Fruit fly (Drosophila melanogaster) whole organism, adult: ENCODE results near the gene Cad99C.

Experiments
- CG11617 ChIP-seq: fragments of 200-800 bp; sonication (Bioruptor generic); optimal IDR thresholded peaks from 2 replicates; lab custom pipeline; 2017; ENCODE audit warnings: mild to moderate bottlenecking, missing biosample characterization, missing genetic modification reagents, missing genetic modification characterization
- CG12768 ChIP-seq: fragments of 200-800 bp; sonication (Bioruptor generic); optimal IDR thresholded peaks from 2 replicates; lab custom pipeline; 2017; ENCODE audit warnings: missing biosample characterization, missing genetic modification characterization, mild to moderate bottlenecking, moderate library complexity, missing genetic modification reagents
- CG14711 ChIP-seq: fragments of 200-800 bp; sonication (Bioruptor generic); optimal IDR thresholded peaks from 2 replicates; lab custom pipeline; 2018; ENCODE audit warnings: missing biosample characterization, mild to moderate bottlenecking, missing genetic modification characterization, moderate library complexity
- CG1620 ChIP-seq: fragments of 200-800 bp; sonication (Bioruptor generic); optimal IDR thresholded peaks from 2 replicates; lab custom pipeline; 2016; ENCODE audit warnings: missing biosample characterization, missing genetic modification characterization
- CG33017 ChIP-seq: fragments of 200-800 bp; sonication (Bioruptor generic); optimal IDR thresholded peaks from 2 replicates; lab custom pipeline; 2018; ENCODE audit warnings: missing biosample characterization, mild to moderate bottlenecking, missing genetic modification characterization, moderate library complexity
- CG5204 ChIP-seq: fragments of 200-800 bp; sonication (Bioruptor generic); optimal IDR thresholded peaks from 2 replicates; lab custom pipeline; 2016; ENCODE audit warnings: missing biosample characterization, missing genetic modification characterization
- CG7045 ChIP-seq: fragments of 200-800 bp; sonication (Bioruptor generic); optimal IDR thresholded peaks from 2 replicates; lab custom pipeline; 2017; ENCODE audit warnings: missing biosample characterization, mild to moderate bottlenecking, missing genetic modification characterization
- CG7101 ChIP-seq: fragments of 200-800 bp; sonication (Bioruptor generic); optimal IDR thresholded peaks from 2 replicates; lab custom pipeline; 2018; ENCODE audit warnings: missing biosample characterization, mild to moderate bottlenecking, missing genetic modification characterization, moderate library complexity
- Clk ChIP-seq: fragments of 200-800 bp; sonication (Bioruptor generic); optimal IDR thresholded peaks from 2 replicates; lab custom pipeline; 2017; ENCODE audit warnings: missing biosample characterization, missing genetic modification characterization
- Crg-1 ChIP-seq: fragments of 200-800 bp; sonication (Bioruptor generic); optimal IDR thresholded peaks from 2 replicates; lab custom pipeline; 2016; ENCODE audit warnings: missing biosample characterization, missing genetic modification characterization
- Hr96 ChIP-seq: fragments of 200-800 bp; sonication (Bioruptor generic); optimal IDR thresholded peaks from 2 replicates; lab custom pipeline; 2016; ENCODE audit warnings: missing biosample characterization, missing genetic modification characterization
- Mnt ChIP-seq: fragments of 200-800 bp; sonication (Bioruptor generic); optimal IDR thresholded peaks from 2 replicates; lab custom pipeline; 2016; ENCODE audit warnings: missing biosample characterization, mild to moderate bottlenecking, missing genetic modification characterization
- bab1 ChIP-seq: fragments of 200-800 bp; sonication (Bioruptor generic); optimal IDR thresholded peaks from 3 replicates; lab custom pipeline; 2019; ENCODE audit warnings: missing biosample characterization, mild to moderate bottlenecking, missing genetic modification characterization, moderate library complexity
- cic ChIP-seq: fragments of 200-800 bp; sonication (Bioruptor generic); optimal IDR thresholded peaks from 2 replicates; lab custom pipeline; 2017; ENCODE audit warnings: missing biosample characterization, mild to moderate bottlenecking, missing genetic modification characterization, moderate library complexity
- cnc ChIP-seq, 2 experiments: fragments of >200 bp; optimal IDR thresholded peaks; 2 replicates each; lab custom pipeline; 2017
- kay ChIP-seq: fragments of 200-800 bp; sonication (Bioruptor generic); peaks from one replicate; lab custom pipeline; 2016; ENCODE audit warnings: missing biosample characterization, missing genetic modification characterization, borderline replicate concordance
- ovo ChIP-seq: fragments of 200-800 bp; sonication (Bioruptor generic); optimal IDR thresholded peaks from 2 replicates; lab custom pipeline; 2016; ENCODE audit warnings: missing biosample characterization, missing genetic modification characterization
- pad ChIP-seq: fragments of 200-800 bp; sonication (Bioruptor generic); optimal IDR thresholded peaks from 3 replicates; lab custom pipeline; 2017; ENCODE audit warnings: missing biosample characterization, missing genetic modification characterization, mild to moderate bottlenecking, moderate library complexity, missing genetic modification reagents
- tj ChIP-seq: fragments of 200-800 bp; sonication (Bioruptor generic); optimal IDR thresholded peaks from 3 replicates; lab custom pipeline; 2017; ENCODE audit warnings: missing biosample characterization, mild to moderate bottlenecking, missing genetic modification characterization, moderate library complexity
- toe ChIP-seq: fragments of 200-800 bp; sonication (Bioruptor generic); optimal IDR thresholded peaks from 2 replicates; lab custom pipeline; 2016; ENCODE audit warnings: missing biosample characterization, missing genetic modification characterization

Cad99C gene

DNA sequence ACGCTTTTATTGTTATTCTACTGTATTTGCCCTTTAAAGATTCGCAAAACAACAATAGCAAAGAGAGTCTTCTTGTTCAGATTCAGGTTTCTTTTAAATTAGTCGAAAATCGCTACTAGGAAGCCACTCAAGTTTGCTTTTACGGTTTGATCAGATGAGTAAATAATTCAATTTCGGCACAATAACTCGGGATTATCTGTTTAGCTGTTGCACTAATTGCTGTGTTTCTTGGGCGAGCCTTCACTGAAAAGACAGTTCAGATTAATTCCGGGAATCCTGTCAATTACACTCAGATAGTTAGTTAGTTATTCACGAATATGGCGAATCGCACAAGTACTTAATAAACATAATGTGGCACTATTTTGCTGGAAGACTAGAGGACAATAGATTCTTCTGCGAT is 25.2 kb downstream of the Cad99C start:
- TF ChIP-seq cic (GFP tag; lab: Kevin White, UChicago), result no peak
- TF ChIP-seq CG11617 (GFP tag; lab: Kevin White, UChicago), result no peak
- TF ChIP-seq CG7101 (tag; lab: Kevin White, UChicago), result no peak
- no peak for TF ChIP-seq Clk
- no peak for TF ChIP-seq CG12768 (GFP tag; lab: Kevin White, UChicago)
- TF ChIP-seq kay (GFP tag; lab: Kevin White, UChicago), result no peak
- TF ChIP-seq CG7045, result no peak
- TF ChIP-seq Mnt (GFP tag; lab: Kevin White, UChicago), result no peak
- TF ChIP-seq CG14711 (tag; lab: Kevin White, UChicago), result no peak
- no peak for TF ChIP-seq Hr96 (GFP tag; lab: Kevin White, UChicago)
- no peak for TF ChIP-seq cnc (optimal IDR thresholded peaks at IDR 0.05; lab: Kevin White, UChicago)
- TF ChIP-seq Crg-1 (GFP tag; lab: Kevin White, UChicago), result no peak
- TF ChIP-seq toe (GFP tag; lab: Kevin White, UChicago), result no peak
- no peak for TF ChIP-seq pad (GFP tag; lab: Kevin White, UChicago)

DNA sequence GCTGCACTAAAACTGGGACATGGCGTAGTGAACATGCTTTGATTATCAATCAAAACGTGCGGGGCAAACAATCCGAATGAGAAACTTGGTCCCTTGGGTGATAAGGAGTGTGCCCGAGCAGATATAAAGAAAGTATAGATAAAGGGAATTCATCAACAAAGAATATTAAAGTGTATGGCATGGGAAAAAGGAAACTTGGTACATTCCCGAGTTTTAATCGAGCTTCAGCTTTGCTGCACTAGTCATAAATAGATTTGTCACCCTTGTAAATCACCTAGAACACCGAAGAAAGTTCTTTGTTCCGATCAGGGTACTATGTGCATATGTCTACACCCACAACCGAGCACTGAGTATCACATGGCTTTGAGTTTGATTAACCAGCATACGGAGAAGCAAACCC is 26.0 kb downstream of the Cad99C start:
- TF ChIP-seq ovo (GFP tag; lab: Kevin White, UChicago), result no peak
- TF ChIP-seq bab1 (GFP tag; lab: Kevin White, UChicago), result no peak
- no peak for TF ChIP-seq Clk
- no peak for TF ChIP-seq tj (GFP tag; lab: Kevin White, UChicago)
- peak; percentile 26 for TF ChIP-seq cic (GFP tag; lab: Kevin White, UChicago)
- TF ChIP-seq CG5204, result no peak
- no peak for TF ChIP-seq cnc (optimal IDR thresholded peaks at IDR 0.05; lab: Kevin White, UChicago)
- TF ChIP-seq Mnt (GFP tag; lab: Kevin White, UChicago), result peak; percentile 7

DNA sequence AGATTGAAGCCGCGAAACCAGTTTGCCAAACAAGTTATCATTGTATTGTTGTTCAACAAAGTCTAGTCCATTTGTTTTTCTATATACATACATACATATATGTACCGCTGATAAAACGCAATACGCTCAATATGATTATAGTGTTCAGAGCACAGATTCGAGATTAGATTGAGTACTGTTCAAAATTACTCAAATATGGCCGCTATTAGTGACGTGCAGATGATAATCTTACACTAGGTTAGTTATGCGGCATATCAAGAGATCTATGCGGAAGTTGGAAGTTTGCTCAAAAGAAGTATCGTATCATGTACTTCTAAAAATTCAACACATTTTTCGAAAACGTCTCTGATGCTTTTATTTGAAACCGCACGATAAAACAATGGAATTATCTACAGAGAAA is 26.4 kb downstream of the Cad99C start:
- TF ChIP-seq cic (GFP tag; lab: Kevin White, UChicago) (no peak), CG12768 (GFP tag; lab: Kevin White, UChicago) (no peak), pad (GFP tag; lab: Kevin White, UChicago) (no peak)

DNA sequence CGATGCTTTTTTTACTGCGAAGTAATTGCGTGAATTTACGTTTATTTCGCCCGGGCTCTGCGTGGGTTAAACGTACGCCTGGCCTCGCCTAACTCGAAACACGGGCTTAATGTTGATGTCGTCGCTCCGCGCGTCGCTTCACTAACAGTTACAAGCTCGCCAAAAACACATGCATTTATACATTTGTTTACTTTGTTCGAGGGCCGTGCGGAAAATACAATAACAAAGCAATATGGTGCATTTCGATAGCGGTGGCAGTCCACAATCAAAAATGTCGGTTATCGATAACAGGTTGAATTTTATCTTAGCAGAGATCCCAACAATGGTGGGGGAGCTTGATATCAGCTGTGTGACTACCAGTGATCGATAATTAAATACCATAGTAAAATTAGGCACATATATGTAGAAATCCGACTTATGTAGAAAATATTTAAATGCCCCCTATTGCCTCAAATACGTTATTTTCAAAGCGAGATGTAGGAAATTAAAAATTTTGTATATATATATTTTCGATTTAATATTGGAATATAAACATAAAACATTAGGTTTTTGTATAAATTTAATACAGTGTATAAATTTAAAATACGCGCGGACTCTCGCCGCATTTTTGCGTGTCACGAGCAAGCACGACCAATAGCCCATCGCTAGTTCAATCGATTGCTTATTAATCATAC is 27.4 kb downstream of the Cad99C start, which contains the start of gene Zip99C:
TSS of gene Zip99C (minus strand) at position 220 of the 674 bp plus-strand sequence.
- TF ChIP-seq kay (GFP tag; lab: Kevin White, UChicago), result peak; percentile 100
- TF ChIP-seq CG11617 (GFP tag; lab: Kevin White, UChicago), result peak; percentile 36
- no peak for TF ChIP-seq CG33017 (tag; lab: Kevin White, UChicago)
- TF ChIP-seq CG7045, result peak; percentile 14
- no peak for TF ChIP-seq toe (GFP tag; lab: Kevin White, UChicago)
- no peak for TF ChIP-seq Clk
- no peak for TF ChIP-seq CG5204
- TF ChIP-seq bab1 (GFP tag; lab: Kevin White, UChicago), result peak; percentile 28
- no peak for TF ChIP-seq cnc (optimal IDR thresholded peaks at IDR 0.05; lab: Kevin White, UChicago)
- peak; percentile 29 for TF ChIP-seq CG14711 (tag; lab: Kevin White, UChicago)
- TF ChIP-seq ovo (GFP tag; lab: Kevin White, UChicago), result peak; percentile 20
- TF ChIP-seq Hr96 (GFP tag; lab: Kevin White, UChicago), result no peak
- TF ChIP-seq pad (GFP tag; lab: Kevin White, UChicago), result peak; percentile 32
- peak; percentile 42 for TF ChIP-seq cic (GFP tag; lab: Kevin White, UChicago)
- TF ChIP-seq tj (GFP tag; lab: Kevin White, UChicago), result no peak
- TF ChIP-seq CG12768 (GFP tag; lab: Kevin White, UChicago), result no peak
- peak; percentile 1 for TF ChIP-seq Crg-1 (GFP tag; lab: Kevin White, UChicago)
- TF ChIP-seq CG7101 (tag; lab: Kevin White, UChicago), result peak; percentile 21
- TF ChIP-seq CG1620 (GFP tag; lab: Kevin White, UChicago), result peak; percentile 57
- peak; percentile 90 for TF ChIP-seq Mnt (GFP tag; lab: Kevin White, UChicago)

DNA sequence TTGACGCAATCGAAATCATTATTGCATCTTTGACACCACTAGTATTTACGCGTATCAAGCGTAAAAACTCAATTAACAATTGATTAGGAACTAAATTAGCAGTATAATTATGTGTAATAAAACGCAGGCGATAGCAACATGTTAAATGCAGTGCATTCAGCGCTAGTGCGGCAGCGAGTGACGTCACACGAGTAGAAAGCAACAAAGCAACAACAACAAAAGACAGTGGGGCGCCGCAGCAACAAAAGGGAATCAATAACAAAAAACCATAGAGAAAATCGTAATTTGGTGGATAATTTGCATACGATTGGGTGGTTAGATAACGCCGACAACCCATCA is 27.9 kb downstream of the Cad99C start, which contains the start of gene CG34133:
TSS of gene CG34133 (plus strand) at position 16 of the 339 bp plus-strand sequence.
- TF ChIP-seq CG11617 (GFP tag; lab: Kevin White, UChicago) (no peak), Crg-1 (GFP tag; lab: Kevin White, UChicago) (no peak), tj (GFP tag; lab: Kevin White, UChicago) (no peak), CG12768 (GFP tag; lab: Kevin White, UChicago) (no peak), CG7045 (no peak), CG14711 (tag; lab: Kevin White, UChicago) (no peak), toe (GFP tag; lab: Kevin White, UChicago) (no peak), Clk (no peak), pad (GFP tag; lab: Kevin White, UChicago) (no peak), ovo (GFP tag; lab: Kevin White, UChicago) (no peak), Hr96 (GFP tag; lab: Kevin White, UChicago) (no peak), CG1620 (GFP tag; lab: Kevin White, UChicago) (no peak)

DNA sequence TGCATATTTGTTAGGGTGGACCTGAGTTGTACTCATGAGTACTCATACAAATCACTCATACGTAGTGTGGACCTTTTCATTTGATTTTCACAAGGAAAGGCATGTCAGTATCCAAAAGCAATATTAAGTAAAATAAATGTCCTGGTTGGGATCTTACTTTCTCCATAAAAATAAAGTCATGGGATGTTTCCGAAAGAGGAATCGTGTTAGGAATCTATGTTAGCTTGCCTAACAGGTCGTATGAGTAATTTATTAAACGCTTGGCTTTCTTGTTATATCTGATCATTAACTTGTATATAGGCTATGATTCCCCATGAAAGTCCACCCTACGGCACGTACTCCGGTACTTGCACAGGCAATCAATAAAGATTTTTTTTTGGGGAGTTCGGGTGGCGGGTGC is 34.4 kb downstream of the Cad99C start:
- TF ChIP-seq CG5204 (no peak), Clk (no peak), CG7101 (tag; lab: Kevin White, UChicago) (peak; percentile 18), tj (GFP tag; lab: Kevin White, UChicago) (no peak), kay (GFP tag; lab: Kevin White, UChicago) (peak; percentile 57), bab1 (GFP tag; lab: Kevin White, UChicago) (peak; percentile 16), CG14711 (tag; lab: Kevin White, UChicago) (peak; percentile 6), CG11617 (GFP tag; lab: Kevin White, UChicago) (peak; percentile 16)
